Worm (Caenorhabditis elegans) whole organism, L3 larva: ENCODE data around the gene npr-43.

Experiments
- aly-2 ChIP-seq: fragments of 150-350 bp; optimal IDR thresholded peaks from 2 replicates; lab custom pipeline; 2014; ENCODE audit warnings: missing biosample characterization, missing genetic modification characterization
- ama-1 ChIP-seq: fragments of 150-350 bp; optimal IDR thresholded peaks from 2 replicates; lab custom pipeline; 2018
- elt-1 ChIP-seq: fragments of 150-350 bp; optimal IDR thresholded peaks from 2 replicates; lab custom pipeline; 2014; ENCODE audit warnings: missing biosample characterization, missing genetic modification characterization
- nhr-76 ChIP-seq: fragments of 150-350 bp; sonication (generic microtip); optimal IDR thresholded peaks from 5 replicates; lab custom pipeline; 2014; ENCODE audit warnings: missing biosample characterization, missing genetic modification characterization

ce11 chrV:14423268-14423667, 44.4 kb upstream of the npr-43 start, which contains the start of gene rpoa-12:
- TF ChIP-seq ama-1 (lab: Kevin White, UChicago) (no peak), elt-1 (tag; lab: Kevin White, UChicago) (no peak), aly-2 (tag; lab: Kevin White, UChicago) (no peak), nhr-76 (tag; lab: Kevin White, UChicago) (no peak)
